Worm (Caenorhabditis elegans): ENCODE measurements around the gene ampd-1.

The ampd-1 gene

DNA sequence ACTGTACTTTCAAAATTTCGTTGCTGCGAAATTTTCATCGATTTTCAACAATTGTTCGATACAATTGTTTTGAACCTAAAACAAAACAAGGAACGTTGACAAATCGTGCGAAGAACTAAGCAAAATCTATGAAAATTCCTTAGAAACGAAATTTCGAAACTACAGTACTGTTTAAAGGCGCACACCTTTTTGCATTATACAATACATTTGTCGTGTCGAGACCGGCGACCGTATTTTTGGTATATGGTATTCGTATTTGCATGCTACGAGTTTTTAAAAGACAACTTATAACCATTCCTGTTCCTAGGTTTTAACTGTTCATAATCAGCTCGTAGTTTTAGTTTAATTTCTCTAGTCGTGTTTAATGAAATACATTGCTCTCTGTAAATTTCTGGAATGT lies 24.5 kb upstream of the ampd-1 start:
- peak; percentile 44; the same call in 1 of the 2 replicates for TF ChIP-seq B0336.3 (GFP tag; IDR thresholded peaks at IDR 0.05)
- 0 out of 2 replicates have a peak, but pooled peaks have one; percentile 20 for TF ChIP-seq pbrm-1 (GFP tag; IDR thresholded peaks at IDR 0.05)
- TF ChIP-seq cebp-1 (GFP tag; IDR thresholded peaks at IDR 0.05), result no peak
- peak; percentile 18 for TF ChIP-seq cebp-1 (tag; optimal IDR thresholded peaks at IDR 0.05)
- TF ChIP-seq Y56A3A.18 (GFP tag; IDR thresholded peaks at IDR 0.05), result peak; percentile 79; the same call in 1 of the 2 replicates
- TF ChIP-seq madf-3 (GFP tag; IDR thresholded peaks at IDR 0.05), result no peak
- 0 out of 2 replicates have a peak, but pooled peaks have one; percentile 31 for TF ChIP-seq C17E4.6 (GFP tag; IDR thresholded peaks at IDR 0.05)
- no peak for TF ChIP-seq ztf-25 (GFP tag; IDR thresholded peaks at IDR 0.05)
- TF ChIP-seq tbx-9 (tag; optimal IDR thresholded peaks at IDR 0.05; ENCODE audit: borderline replicate concordance), result no peak
- TF ChIP-seq let-607 (tag; optimal IDR thresholded peaks at IDR 0.05), result peak in 1 of 2 experiments; percentile 7
- no peak for TF ChIP-seq bed-1 (GFP tag; IDR thresholded peaks at IDR 0.05)
- peak; percentile 38; the same call in 1 of the 2 replicates for TF ChIP-seq ekl-4 (GFP tag; IDR thresholded peaks at IDR 0.05)
- no peak for TF ChIP-seq F49E8.2 (tag; optimal IDR thresholded peaks at IDR 0.05; ENCODE audit: insufficient read depth)
- TF ChIP-seq snpc-3.4 (tag; optimal IDR thresholded peaks at IDR 0.05), result no peak
- TF ChIP-seq ceh-100 (GFP tag; IDR thresholded peaks at IDR 0.05), result 0 out of 2 replicates have a peak, but pooled peaks have one; percentile 18
- no peak for TF ChIP-seq unc-62 (GFP tag; optimal IDR thresholded peaks at IDR 0.05)
- no peak for TF ChIP-seq athp-1 (tag; optimal IDR thresholded peaks at IDR 0.05)
- TF ChIP-seq repo-1 (tag; optimal IDR thresholded peaks at IDR 0.05), result peak; percentile 80
- TF ChIP-seq somi-1 (GFP tag; optimal IDR thresholded peaks at IDR 0.05), result no peak

ce11 chrII:5180272-5180671 lies 22.9 kb upstream of the ampd-1 start:
- TF ChIP-seq mel-28 (tag; optimal IDR thresholded peaks at IDR 0.05; ENCODE audit: borderline replicate concordance), result no peak
- 0 out of 2 replicates have a peak, but pooled peaks have one; percentile 13 for TF ChIP-seq ekl-4 (GFP tag; IDR thresholded peaks at IDR 0.05)
- no peak for TF ChIP-seq him-1 (tag; optimal IDR thresholded peaks at IDR 0.05)

- TF ChIP-seq B0261.1 (tag; optimal IDR thresholded peaks at IDR 0.05), result no peak
- TF ChIP-seq die-1 (tag; optimal IDR thresholded peaks at IDR 0.05), result peak; percentile 46
- no peak for TF ChIP-seq fkh-3 (tag; optimal IDR thresholded peaks at IDR 0.05)
- no peak for TF ChIP-seq snpc-4 (GFP tag; optimal IDR thresholded peaks at IDR 0.05)
- TF ChIP-seq snpc-4 (tag; optimal IDR thresholded peaks at IDR 0.05), result peak in 3 of 4 experiments; percentile 31 to 54 (median 38)
- peak; percentile 28 for TF ChIP-seq gei-17 (GFP tag; optimal IDR thresholded peaks at IDR 0.05)
- TF ChIP-seq him-1 (tag; optimal IDR thresholded peaks at IDR 0.05), result no peak
- TF ChIP-seq nhr-80 (tag; optimal IDR thresholded peaks at IDR 0.05), result peak; percentile 1
- TF ChIP-seq snpc-3.4 (tag; optimal IDR thresholded peaks at IDR 0.05), result no peak
- TF ChIP-seq athp-1 (tag; optimal IDR thresholded peaks at IDR 0.05), result no peak
- no peak for TF ChIP-seq attf-3 (GFP tag; conservative IDR thresholded peaks at IDR 0.05)
- 0 out of 2 replicates have a peak, but pooled peaks have one; percentile 15 for TF ChIP-seq hsf-1 (GFP tag; IDR thresholded peaks at IDR 0.05)
- 0 out of 2 replicates have a peak, but pooled peaks have one; percentile 36 for TF ChIP-seq Y53G8AR.9 (GFP tag; conservative IDR thresholded peaks at IDR 0.05)
- no peak for TF ChIP-seq madf-6 (GFP tag; IDR thresholded peaks at IDR 0.05)
- TF ChIP-seq F10E7.11 (tag; optimal IDR thresholded peaks at IDR 0.05), result no peak
- no peak for TF ChIP-seq mxl-1 (tag; optimal IDR thresholded peaks at IDR 0.05)
- TF ChIP-seq Y53F4B.3 (GFP tag; IDR thresholded peaks at IDR 0.05), result no peak
- no peak for TF ChIP-seq hrde-1 (tag; optimal IDR thresholded peaks at IDR 0.05; ENCODE audit: borderline replicate concordance)
- TF ChIP-seq chd-7 (tag; optimal IDR thresholded peaks at IDR 0.05), result peak; percentile 70
- TF ChIP-seq snpc-1.1 (tag; optimal IDR thresholded peaks at IDR 0.05; ENCODE audit: insufficient read depth), result no peak
- TF ChIP-seq repo-1 (tag; optimal IDR thresholded peaks at IDR 0.05), result peak; percentile 55
- TF ChIP-seq Y56A3A.18 (GFP tag; IDR thresholded peaks at IDR 0.05), result no peak
- TF ChIP-seq Y79H2A.3 (GFP tag; conservative IDR thresholded peaks at IDR 0.05), result no peak
- TF ChIP-seq K11D2.4 (GFP tag; IDR thresholded peaks at IDR 0.05), result peak; percentile 31; the same call in 1 of the 2 replicates
- TF ChIP-seq lir-1 (GFP tag; conservative IDR thresholded peaks at IDR 0.05), result 0 out of 2 replicates have a peak, but pooled peaks have one; percentile 29
- TF ChIP-seq hmg-1.2 (GFP tag; IDR thresholded peaks at IDR 0.05), result peak; percentile 83
- TF ChIP-seq bed-1 (GFP tag; IDR thresholded peaks at IDR 0.05), result no peak
- TF ChIP-seq lin-26 (GFP tag; IDR thresholded peaks at IDR 0.05), result peak; percentile 58; the same call in 1 of the 2 replicates
- TF ChIP-seq lin-54 (GFP tag; optimal IDR thresholded peaks at IDR 0.05), result peak; percentile 2
Observed at ce11 chrII:5181497-5181896, 21.6 kb upstream of the ampd-1 start.
